Fruit fly (Drosophila melanogaster) whole organism, larva: ENCODE data around the gene Myt1.

Experiments
- noc ChIP-seq: fragments of 200-800 bp; sonication (Bioruptor generic); optimal IDR thresholded peaks from 3 replicates; lab custom pipeline; 2019; ENCODE audit warnings: missing biosample characterization, mild to moderate bottlenecking, missing genetic modification characterization, moderate library complexity

Myt1 gene

DNA sequence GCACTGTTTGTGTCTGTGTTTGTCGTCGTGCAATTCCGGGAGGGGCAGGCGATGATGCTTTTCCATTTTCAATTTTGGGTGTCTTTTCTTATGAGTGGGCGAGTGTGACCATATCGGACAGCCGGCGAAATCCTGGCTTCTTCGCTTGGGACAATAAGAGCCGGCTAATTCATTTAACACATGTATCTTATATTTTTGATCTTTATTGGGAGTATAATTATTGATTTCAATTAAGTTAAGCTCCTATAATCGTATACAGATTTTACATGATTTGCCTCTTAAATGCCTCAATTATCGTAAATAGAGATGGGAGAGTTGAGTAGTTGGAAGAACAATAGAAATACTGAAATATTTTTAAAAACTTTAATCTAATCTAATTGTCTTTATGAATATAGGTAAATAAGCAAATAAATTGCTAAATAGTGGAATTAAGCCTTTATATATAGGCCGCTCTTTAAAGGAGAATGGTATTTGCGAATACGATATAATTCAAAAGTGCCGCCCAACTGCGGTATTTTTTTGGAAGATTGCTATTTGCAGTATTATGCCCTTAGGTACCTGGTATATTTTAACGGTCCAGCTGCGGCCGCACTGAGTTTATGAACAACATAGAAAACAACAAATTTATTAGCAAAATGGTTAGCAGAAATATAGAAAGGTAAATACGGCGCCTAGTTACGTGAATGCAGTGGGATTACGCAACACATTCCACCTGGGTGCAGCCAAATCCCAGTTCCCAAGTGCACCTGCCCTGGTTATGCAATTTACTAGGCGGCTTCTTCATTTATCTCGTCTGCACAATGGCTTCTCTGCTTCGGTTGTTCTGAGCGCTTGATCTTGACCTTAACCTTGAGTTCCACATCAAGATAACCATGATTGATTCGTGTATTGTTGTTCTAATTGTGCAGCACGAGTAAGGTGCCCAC, at the start of gene Myt1, which contains the start of the genes PGRP-LD and Pmi:
Gene Myt1 (minus strand): TSS at position 116 of the 926 bp plus-strand sequence.
Gene PGRP-LD (plus strand): TSS at position 576 of the 926 bp plus-strand sequence.
Gene Pmi (plus strand): TSS at position 576 of the 926 bp plus-strand sequence.
- no peak for TF ChIP-seq noc (tag; lab: Kevin White, UChicago)

DNA sequence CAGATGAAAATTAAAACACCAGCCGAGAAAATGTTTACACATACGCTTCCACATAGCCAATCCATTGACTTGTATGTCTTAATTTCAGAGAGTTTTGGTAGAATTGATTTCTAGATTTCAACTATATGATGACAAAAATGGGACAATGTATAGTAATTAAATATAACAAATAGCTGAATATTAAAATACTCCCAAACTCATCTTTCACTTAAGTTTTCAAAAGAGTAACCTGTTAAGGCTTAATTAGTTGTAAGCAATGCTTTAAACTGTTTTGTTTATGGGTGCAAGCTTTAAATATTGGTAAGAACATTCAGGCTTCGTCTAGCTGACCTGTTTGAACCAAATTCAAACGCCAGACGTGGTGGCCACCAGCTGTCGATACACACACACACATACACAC, 49.3 kb upstream of the Myt1 start:
- TF ChIP-seq noc (tag; lab: Kevin White, UChicago), result no peak

DNA sequence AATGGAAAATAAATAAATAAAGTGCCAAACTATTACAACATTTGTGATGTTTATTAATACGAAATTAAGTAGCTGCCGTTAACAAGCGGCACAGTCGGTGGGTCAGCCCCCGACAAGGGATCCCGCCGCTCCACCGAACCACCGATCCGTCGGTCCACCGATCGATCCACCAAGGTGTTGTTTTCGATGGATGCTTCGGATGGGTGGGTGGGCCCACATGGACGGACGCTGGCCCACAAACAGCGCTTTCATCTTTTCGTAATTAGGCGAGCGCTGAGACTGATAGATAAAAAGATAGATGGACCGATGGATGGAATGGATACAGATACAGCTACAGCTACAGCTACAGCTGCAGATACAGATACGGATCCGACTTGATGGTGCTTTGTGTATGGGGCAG, 48.9 kb upstream of the Myt1 start:
- TF ChIP-seq noc (tag; lab: Kevin White, UChicago), result no peak

DNA sequence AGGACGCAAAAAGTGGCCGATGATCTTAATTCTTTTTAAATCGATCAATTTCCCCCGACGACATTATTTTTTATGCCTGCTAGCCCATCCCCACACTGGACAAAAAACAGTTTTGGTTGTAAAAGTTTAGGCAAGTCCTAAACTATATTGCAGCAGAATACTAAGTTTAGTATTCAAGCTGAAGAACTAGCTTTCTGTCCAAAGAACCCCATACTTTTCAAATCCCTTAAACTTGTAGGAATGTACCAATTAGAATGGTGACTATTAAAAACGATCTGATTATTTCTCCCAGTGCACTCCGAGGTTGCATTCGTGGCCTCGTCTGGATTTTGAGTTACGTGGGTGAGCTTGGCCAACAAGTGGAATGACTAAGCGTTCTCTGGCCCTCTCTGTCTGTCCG, 46.1 kb upstream of the Myt1 start:
- TF ChIP-seq noc (tag; lab: Kevin White, UChicago), result no peak

DNA sequence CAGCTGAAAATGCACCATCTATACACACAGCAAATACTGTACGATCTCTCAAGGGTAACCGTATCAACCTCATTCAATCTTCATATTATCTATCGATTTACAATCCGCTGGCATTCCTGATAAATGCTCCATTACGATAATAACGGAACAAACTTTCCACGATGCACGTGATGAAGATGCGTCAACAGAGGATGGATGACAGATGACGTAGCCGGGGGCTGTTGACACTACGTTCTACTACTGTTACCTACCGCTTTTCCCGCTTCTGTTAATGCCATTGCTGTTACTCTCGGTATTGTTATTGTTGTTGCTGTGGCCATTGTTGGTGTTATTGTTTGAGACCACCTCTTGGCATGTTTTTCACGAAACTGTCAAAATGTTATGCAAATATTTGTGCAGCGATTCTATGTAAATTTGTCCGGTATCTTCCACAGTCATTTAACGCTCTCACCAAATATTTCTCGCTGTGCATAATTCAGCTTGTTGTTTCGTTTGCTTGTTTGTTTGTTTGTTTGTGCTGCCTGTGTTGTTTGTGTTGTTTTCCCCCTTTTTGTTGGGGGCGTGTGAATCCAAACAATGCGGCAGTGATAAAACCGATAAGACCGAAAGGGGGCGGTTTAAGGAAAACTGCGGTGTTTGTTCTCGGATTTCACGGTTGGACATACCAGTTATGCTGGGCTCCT, 44.5 kb upstream of the Myt1 start:
- peak; percentile 46 for TF ChIP-seq noc (tag; lab: Kevin White, UChicago)

DNA sequence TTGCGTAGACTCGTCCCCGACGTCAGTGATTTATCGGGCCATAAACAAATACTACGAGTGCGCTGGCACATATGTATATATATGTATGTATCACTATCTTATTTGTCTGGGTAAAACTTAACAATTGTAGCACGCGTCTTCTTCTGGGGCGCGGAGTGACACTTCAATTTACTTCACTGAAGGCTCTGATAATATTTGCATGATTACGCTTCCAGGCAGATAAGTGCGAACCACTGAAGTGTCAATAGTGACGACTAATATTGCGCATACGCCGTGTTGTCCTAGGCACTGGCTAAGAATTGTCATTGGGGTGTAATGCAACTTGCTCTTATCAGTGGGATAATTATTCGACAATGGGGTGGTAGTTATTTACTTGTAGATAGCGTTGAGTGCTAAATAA, 42.1 kb upstream of the Myt1 start:
- no peak for TF ChIP-seq noc (tag; lab: Kevin White, UChicago)

DNA sequence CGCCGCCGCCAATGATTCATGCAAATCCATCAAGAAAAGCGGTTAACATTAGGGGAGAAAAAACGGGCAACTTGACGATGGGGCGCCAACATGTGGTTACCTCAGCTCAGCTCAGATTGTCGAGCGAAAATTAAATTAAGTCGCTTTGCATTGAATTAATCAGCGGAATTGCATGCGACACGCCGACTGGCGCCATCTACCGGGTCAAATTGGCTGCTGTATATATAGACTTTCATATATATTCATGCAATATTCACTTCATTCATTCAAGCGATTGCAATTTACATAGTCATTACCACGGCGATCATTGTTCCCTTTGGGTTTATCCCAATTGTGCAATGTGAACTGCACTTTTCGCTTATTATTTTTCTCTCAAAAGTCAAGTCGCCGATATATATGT, 41.4 kb upstream of the Myt1 start:
- no peak for TF ChIP-seq noc (tag; lab: Kevin White, UChicago)

DNA sequence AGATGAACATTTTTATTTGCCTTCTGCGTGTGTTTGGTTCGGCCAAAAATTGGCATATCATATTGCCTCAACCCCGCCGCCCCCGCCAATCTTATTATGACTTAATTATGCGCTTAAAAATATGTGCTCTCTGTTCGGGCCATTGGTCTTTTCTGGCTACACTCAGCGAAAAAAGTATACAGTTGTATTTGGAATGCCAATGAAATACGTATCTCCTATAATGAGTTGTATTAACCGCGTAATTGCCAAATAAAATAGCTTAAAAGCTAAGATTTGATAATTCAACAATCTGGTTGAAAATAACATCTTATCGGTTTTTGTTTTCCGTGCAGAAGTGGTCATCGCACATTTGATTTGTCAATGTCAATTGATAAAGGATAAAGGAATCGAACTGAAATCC, 40.6 kb upstream of the Myt1 start:
- TF ChIP-seq noc (tag; lab: Kevin White, UChicago), result no peak

DNA sequence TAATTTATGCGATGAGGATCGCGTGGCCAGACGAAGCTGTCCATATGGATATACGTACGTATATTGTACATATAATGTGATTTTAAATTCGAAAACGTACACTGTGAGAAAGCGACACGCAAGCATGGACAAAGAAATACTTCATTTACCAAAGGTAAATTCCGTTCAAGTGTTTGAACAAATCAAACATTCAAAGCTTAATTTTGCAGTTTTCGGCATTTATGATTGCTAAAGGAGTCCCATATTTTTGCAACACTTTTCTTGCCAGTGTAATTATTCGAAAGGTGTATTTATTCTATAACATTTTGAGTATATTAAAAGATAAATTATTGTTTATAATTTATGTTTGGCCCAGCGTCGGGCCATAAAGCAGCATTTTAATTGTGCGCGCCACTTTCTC, 39.9 kb upstream of the Myt1 start:
- peak; percentile 40 for TF ChIP-seq noc (tag; lab: Kevin White, UChicago)

DNA sequence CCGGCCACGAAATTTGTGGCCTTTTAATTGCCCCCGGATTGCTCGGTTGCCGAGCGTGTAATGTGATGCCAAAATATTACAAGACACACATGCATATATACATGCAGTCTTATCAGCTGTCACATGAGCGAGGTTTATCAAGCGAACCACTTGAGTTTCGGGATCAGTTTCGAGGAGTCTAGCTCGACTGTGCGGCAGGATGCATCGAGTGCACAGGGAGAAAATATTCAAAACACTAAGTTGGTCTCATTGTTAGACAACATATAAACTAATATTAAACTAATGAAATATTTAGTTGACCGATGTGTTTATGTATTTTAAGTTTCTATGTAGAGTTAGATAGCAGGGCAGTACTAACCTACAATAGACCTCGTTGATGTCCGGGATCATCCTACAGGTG, 37.8 kb upstream of the Myt1 start:
- no peak for TF ChIP-seq noc (tag; lab: Kevin White, UChicago)

DNA sequence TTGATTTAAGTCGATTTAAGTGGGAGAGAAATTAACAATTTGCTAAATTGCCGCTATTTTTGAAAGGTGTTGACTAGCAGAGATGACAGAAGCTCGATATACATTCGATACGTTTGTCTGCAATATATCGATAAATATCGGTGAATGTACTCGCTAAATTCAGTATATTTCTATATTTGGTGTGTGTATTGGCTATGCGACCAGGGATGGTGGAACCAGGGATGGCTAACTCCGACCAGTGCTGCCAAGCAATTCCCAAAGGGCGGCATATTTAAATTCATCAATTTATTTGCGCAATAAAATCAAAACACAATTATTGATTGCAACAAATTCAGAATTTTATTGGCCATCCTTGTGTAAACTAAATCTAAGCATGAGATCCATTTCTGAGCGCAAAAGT, 33.6 kb upstream of the Myt1 start, which contains the start of gene mad2:
Gene mad2 (minus strand): TSS at position 78 of the 400 bp plus-strand sequence.
- no peak for TF ChIP-seq noc (tag; lab: Kevin White, UChicago)

DNA sequence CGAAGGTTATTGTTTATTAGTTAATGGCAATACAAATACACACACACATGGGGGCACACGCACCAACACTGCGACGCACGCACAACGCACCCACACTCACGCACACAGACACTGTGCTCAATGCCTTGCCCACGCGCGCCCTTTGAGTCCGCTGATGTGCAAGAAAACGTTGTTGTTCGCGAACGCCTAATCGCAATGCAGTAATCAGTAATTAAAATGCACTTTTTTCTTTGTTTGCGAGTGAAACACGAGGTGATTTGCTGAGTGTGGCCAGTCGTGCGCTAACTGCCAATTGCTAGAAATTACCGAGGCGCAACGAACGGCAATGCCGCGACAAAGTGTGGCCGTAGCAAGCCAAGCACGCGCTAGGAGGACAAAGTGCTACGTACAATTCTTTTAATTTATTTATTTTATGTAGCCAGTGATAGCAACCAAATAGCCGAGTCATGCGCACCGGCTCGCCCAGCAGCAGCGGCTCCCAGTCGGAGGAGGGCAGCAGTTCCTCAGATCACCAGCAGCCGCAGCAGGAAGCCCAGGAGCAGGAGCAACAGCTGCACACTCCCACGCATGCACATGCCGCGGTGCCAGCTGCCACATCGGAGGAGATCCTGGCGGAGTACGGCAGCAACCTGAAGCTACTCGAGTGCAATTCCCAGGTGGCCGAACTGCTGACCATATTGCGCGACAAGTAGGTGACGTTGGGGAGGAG, 31.4 kb upstream of the Myt1 start, which contains the start of the genes S6k and kri:
Gene S6k (minus strand): TSS at position 299 of the 709 bp plus-strand sequence.
Gene kri (plus strand): TSS at position 341 of the 709 bp plus-strand sequence.
- TF ChIP-seq noc (tag; lab: Kevin White, UChicago), result peak; percentile 42

DNA sequence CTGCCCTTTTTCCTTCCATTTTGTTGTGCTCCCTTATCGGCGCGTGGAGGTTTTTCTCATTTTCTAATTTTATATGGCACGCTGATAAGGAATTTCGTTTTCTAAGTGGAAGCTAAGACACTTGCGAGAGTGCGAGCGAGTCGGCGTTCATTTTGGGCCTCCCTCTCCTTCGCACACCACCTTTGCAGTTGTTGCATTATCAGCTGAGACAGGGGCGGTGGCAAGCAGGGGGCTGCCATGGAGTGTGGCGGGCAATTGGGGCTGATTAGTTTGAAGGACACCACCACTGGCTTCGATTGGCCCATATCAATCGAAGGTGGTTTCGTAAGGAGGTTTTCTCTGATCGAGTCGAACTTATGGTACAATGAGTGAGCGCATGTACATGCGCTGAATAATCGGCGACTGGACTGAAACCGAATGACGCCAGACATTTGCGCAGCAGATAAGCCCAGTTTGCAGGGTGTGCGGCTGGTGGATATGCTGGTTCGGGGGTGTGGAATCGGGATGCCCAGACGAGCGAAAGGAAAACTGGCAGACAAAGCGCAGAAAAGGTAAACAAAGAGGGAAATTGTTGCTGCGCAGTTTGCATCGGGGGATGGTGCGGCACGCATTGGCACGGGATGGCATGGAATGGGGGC, 30.4 kb upstream of the Myt1 start:
- TF ChIP-seq noc (tag; lab: Kevin White, UChicago), result peak; percentile 35

DNA sequence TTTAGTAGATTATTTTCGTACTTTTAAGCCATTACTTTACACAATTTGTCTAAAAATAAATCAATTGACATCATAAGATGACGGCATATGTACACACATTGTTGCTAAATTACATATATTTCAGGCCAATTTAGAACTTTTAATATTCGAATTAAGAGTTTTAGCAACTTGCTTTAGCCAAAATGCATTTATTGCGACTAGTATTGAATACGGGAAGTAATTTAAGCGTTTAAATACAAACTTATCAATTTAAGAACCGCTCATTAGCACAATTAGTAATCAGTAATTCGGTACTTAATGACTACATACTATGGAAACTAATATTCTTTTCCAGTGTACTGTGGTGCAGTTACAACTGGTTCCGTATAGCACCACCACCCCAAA, 29.8 kb upstream of the Myt1 start:
- TF ChIP-seq noc (tag; lab: Kevin White, UChicago), result no peak
